Worm (Caenorhabditis elegans): ENCODE results near the gene mre-11.

The mre-11 gene

ce11 chrV:10684748-10685147 lies 51.9 kb downstream of the mre-11 start:
- TF ChIP-seq dsc-1 (tag; optimal IDR thresholded peaks at IDR 0.05) (peak; percentile 84), fkh-10 (GFP tag; optimal IDR thresholded peaks at IDR 0.05) (peak; percentile 41), ets-5 (GFP tag; IDR thresholded peaks at IDR 0.05) (no peak), mdl-1 (tag; optimal IDR thresholded peaks at IDR 0.05) (no peak), pax-3 (tag; optimal IDR thresholded peaks at IDR 0.05) (no peak), fkh-4 (tag; optimal IDR thresholded peaks at IDR 0.05; ENCODE audit: borderline replicate concordance) (peak; percentile 59), lin-14 (GFP tag; optimal IDR thresholded peaks at IDR 0.05) (peak; percentile 20)

Measured in whole organism, L1 larva.